Worm (Caenorhabditis elegans): ENCODE measurements around the gene gpa-11.
A peak's percentile ranks its signal among the peaks of the same experiment; 100 is the strongest.

- TF ChIP-seq nhr-67 (tag; optimal IDR thresholded peaks at IDR 0.05) (no peak), nhr-12 (tag; optimal IDR thresholded peaks at IDR 0.05) (no peak), ceh-82 (tag; optimal IDR thresholded peaks at IDR 0.05) (no peak), ZK546.5 (tag; optimal IDR thresholded peaks at IDR 0.05) (no peak), elt-1 (tag; optimal IDR thresholded peaks at IDR 0.05) (no peak), pha-4 (tag; optimal IDR thresholded peaks at IDR 0.05) (peak; percentile 29), lin-39 (tag; optimal IDR thresholded peaks at IDR 0.05) (peak; percentile 14), aly-2 (tag; optimal IDR thresholded peaks at IDR 0.05) (no peak), ama-1 (optimal IDR thresholded peaks at IDR 0.05) (no peak), nhr-23 (tag; optimal IDR thresholded peaks at IDR 0.05) (peak; percentile 58), ceh-9 (tag; optimal IDR thresholded peaks at IDR 0.05) (no peak), pqm-1 (tag; optimal IDR thresholded peaks at IDR 0.05) (no peak)
Observed at ce11 chrII:4237701-4238214, 9.2 kb upstream of the gpa-11 start, which contains the start of the genes fbxc-44 and C16A11.2.

Measured in whole organism, L3 larva.